Worm (Caenorhabditis elegans): ENCODE data around the gene D2045.9.

DNA sequence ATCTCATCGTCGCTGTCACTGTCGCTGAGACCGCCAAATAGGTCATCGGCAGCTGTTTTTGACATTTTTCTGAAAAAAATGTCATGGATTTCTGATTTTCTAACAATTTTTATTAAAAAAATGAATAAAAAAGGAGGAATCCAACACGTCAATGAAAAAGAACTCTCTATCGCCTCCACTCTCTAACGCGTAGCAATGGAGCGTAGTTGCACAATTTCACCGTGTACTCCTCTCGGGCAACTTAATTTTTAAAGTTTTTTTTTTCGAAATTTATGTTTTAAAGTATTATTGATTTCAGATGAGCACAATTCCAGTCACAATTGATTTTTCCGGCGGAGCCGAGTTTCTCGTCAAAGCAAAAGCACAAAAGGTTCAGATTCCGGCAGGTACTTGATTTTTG, 30.1 kb downstream of the D2045.9 start, which contains the start of the genes taf-11.3 and urm-1:
- TF ChIP-seq tra-4 (tag; optimal IDR thresholded peaks at IDR 0.05) (no peak), hmbx-1 (tag; optimal IDR thresholded peaks at IDR 0.05) (no peak), hnd-1 (tag; optimal IDR thresholded peaks at IDR 0.05) (no peak), ceh-36 (tag; optimal IDR thresholded peaks at IDR 0.05) (no peak), aly-1 (tag; optimal IDR thresholded peaks at IDR 0.05) (no peak), ama-1 (optimal IDR thresholded peaks at IDR 0.05) (no peak), flt-1 (GFP tag; IDR thresholded peaks at IDR 0.05) (0 out of 2 replicates have a peak, but pooled peaks have one; percentile 28), tbx-11 (GFP tag; IDR thresholded peaks at IDR 0.05) (no peak), ets-7 (tag; optimal IDR thresholded peaks at IDR 0.05) (no peak), tbx-37 (GFP tag; conservative IDR thresholded peaks at IDR 0.05) (no peak), pes-1 (GFP tag; IDR thresholded peaks at IDR 0.05) (no peak)

All from whole organism, early embryonic.